Fruit fly (Drosophila melanogaster) whole organism, embryonic: ENCODE measurements around the gene Fgop2.

ENCODE experiments used
- Awh ChIP-seq: fragments of 200-800 bp; sonication (Bioruptor generic); IDR thresholded peaks from 2 replicates; pipeline ENCODE4, ENCODE4 v1.3.6; 2022; ENCODE audit warnings: missing biosample characterization, missing genetic modification characterization
- Bdp1 ChIP-seq: fragments of 200-800 bp; sonication (Bioruptor generic); optimal IDR thresholded peaks from 3 replicates; lab custom pipeline; 2016; ENCODE audit warnings: missing biosample characterization, missing genetic modification characterization
- CG3163 ChIP-seq: fragments of 200-800 bp; sonication (Bioruptor generic); optimal IDR thresholded peaks from 3 replicates; lab custom pipeline; 2016; ENCODE audit warnings: missing biosample characterization, missing genetic modification characterization
- CG8944 ChIP-seq: fragments of 200-800 bp; sonication (Bioruptor generic); optimal IDR thresholded peaks from 3 replicates; lab custom pipeline; 2016; ENCODE audit warnings: missing biosample characterization, missing genetic modification characterization
- Kr ChIP-seq: fragments of 200-800 bp; sonication (Bioruptor generic); optimal IDR thresholded peaks from 2 replicates; lab custom pipeline; 2017; ENCODE audit warnings: missing biosample characterization, mild to moderate bottlenecking, missing genetic modification characterization
- Nf-YA ChIP-seq: fragments of 200-800 bp; sonication (Bioruptor generic); IDR thresholded peaks from 2 replicates; pipeline ENCODE4 v1.3.6; 2022; ENCODE audit warnings: missing biosample characterization, missing genetic modification characterization
- ab ChIP-seq: fragments of 200-800 bp; sonication (Bioruptor generic); optimal IDR thresholded peaks from 2 replicates; lab custom pipeline; 2016; ENCODE audit warnings: missing biosample characterization, missing genetic modification characterization
- ato ChIP-seq: fragments of 200-800 bp; sonication (Bioruptor generic); IDR thresholded peaks from 2 replicates; pipeline ENCODE4 v1.3.6; 2022; ENCODE audit warnings: missing biosample characterization, missing genetic modification characterization; ENCODE audit not compliant: partially characterized antibody
- crol ChIP-seq: fragments of 200-800 bp; sonication (Bioruptor generic); IDR thresholded peaks from 2 replicates; pipeline ENCODE4 v1.3.6; 2022; ENCODE audit warnings: missing biosample characterization, missing genetic modification characterization
- lab ChIP-seq: fragments of 200-800 bp; sonication (Bioruptor generic); optimal IDR thresholded peaks from 3 replicates; lab custom pipeline; 2017; ENCODE audit warnings: missing biosample characterization, missing genetic modification characterization, mild to moderate bottlenecking, moderate library complexity, missing genetic modification reagents
- lbe ChIP-seq: fragments of 200-800 bp; sonication (Bioruptor generic); optimal IDR thresholded peaks from 2 replicates; lab custom pipeline; 2016; ENCODE audit warnings: missing biosample characterization, mild to moderate bottlenecking, missing genetic modification characterization
- pum ChIP-seq: fragments of 200-800 bp; sonication (Bioruptor generic); optimal IDR thresholded peaks from 2 replicates; lab custom pipeline; 2016; ENCODE audit warnings: missing biosample characterization, missing genetic modification characterization

DNA sequence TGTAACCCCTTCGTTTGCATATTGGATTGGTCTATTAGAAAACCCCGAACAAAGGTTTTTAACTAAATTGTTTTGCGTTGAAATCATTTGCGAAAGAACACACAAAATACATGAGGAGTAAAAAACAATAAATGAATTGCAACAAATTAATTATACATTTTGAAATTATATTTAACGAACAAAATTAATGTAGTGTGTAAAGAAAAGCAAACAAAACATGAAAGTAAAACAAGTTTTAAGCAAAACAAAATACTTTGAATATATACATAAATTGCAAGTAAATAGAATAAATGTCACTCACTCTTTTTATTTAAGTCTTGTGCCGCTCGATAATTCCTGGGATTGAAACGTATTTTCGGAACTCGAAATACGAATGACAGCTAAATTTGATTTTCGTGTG, 13.3 kb downstream of the Fgop2 start, which contains the start of gene CG43232:
- TF ChIP-seq lab (GFP tag; lab: Kevin White, UChicago) (no peak), ab (no peak), Awh (no peak), crol (no peak), Nf-YA (GFP tag; lab: Robert Waterston, UW) (no peak), Kr (no peak), pum (GFP tag; lab: Kevin White, UChicago) (no peak), lbe (GFP tag; lab: Kevin White, UChicago) (no peak), CG3163 (GFP tag; lab: Kevin White, UChicago) (no peak), ato (GFP tag; lab: Robert Waterston, UW) (no peak), CG8944 (GFP tag; lab: Kevin White, UChicago) (no peak), Bdp1 (no peak)
